Worm (Caenorhabditis elegans) whole organism, early embryonic: ENCODE results near the gene srh-295.

Experiments used
- B0310.2 ChIP-seq: sonication (generic microtip); optimal IDR thresholded peaks from 2 replicates; lab custom pipeline; 2016; ENCODE audit warnings: mild to moderate bottlenecking, missing genetic modification characterization, missing compliant biosample characterization
- aly-1 ChIP-seq: sonication (generic microtip); optimal IDR thresholded peaks from 2 replicates; lab custom pipeline; 2016; ENCODE audit warnings: missing genetic modification characterization, missing compliant biosample characterization
- ama-1 ChIP-seq: fragments of 150-350 bp; optimal IDR thresholded peaks from 2 replicates; lab custom pipeline; 2014
- ceh-13 ChIP-seq: fragments of 200-800 bp; sonication (Bioruptor generic); optimal IDR thresholded peaks from 2 replicates; lab custom pipeline; 2018; ENCODE audit warnings: mild to moderate bottlenecking, missing genetic modification characterization, missing compliant biosample characterization
- ceh-36 ChIP-seq: sonication (generic microtip); optimal IDR thresholded peaks from 2 replicates; lab custom pipeline; 2016; ENCODE audit warnings: missing genetic modification characterization, inconsistent platforms, missing compliant biosample characterization
- flt-1 ChIP-seq: fragments of 200-800 bp; sonication (Bioruptor generic); IDR thresholded peaks from 2 replicates; pipeline ENCODE4 v1.3.6; 2022; ENCODE audit warnings: missing genetic modification characterization, missing compliant biosample characterization
- hmbx-1 ChIP-seq: sonication (generic microtip); optimal IDR thresholded peaks from 2 replicates; lab custom pipeline; 2016; ENCODE audit warnings: mild to moderate bottlenecking, missing genetic modification characterization, missing compliant biosample characterization
- hmg-4 ChIP-seq: fragments of 200-800 bp; sonication (Bioruptor generic); optimal IDR thresholded peaks from 2 replicates; lab custom pipeline; 2018; ENCODE audit warnings: mild to moderate bottlenecking, missing genetic modification characterization, missing compliant biosample characterization
- pes-1 ChIP-seq: fragments of 200-800 bp; sonication (Bioruptor generic); IDR thresholded peaks from 2 replicates; pipeline ENCODE4 v1.3.6; 2022; ENCODE audit warnings: missing genetic modification reagents, missing genetic modification characterization, missing compliant biosample characterization
- scrt-1 ChIP-seq: fragments of 200-800 bp; sonication (Bioruptor generic); IDR thresholded peaks from 2 replicates; pipeline ENCODE4 v1.3.6; 2022; ENCODE audit warnings: missing genetic modification characterization, missing compliant biosample characterization
- sea-1 ChIP-seq: fragments of 200-800 bp; sonication (Bioruptor generic); conservative IDR thresholded peaks from 2 replicates; pipeline ENCODE4 v1.3.6; 2022; ENCODE audit warnings: missing genetic modification characterization, missing compliant biosample characterization
- tbx-37 ChIP-seq: fragments of 200-800 bp; sonication (Bioruptor generic); conservative IDR thresholded peaks from 2 replicates; pipeline ENCODE4 v1.3.6; 2022; ENCODE audit warnings: missing genetic modification reagents, missing genetic modification characterization, missing compliant biosample characterization

- TF ChIP-seq ceh-13 (GFP tag; lab: Kevin White, UChicago) (no peak), B0310.2 (tag; lab: Kevin White, UChicago) (no peak), ama-1 (lab: Kevin White, UChicago) (no peak), flt-1 (GFP tag; lab: Robert Waterston, UW) (no peak), hmbx-1 (tag; lab: Kevin White, UChicago) (no peak), scrt-1 (GFP tag; lab: Robert Waterston, UW) (no peak), ceh-36 (tag; lab: Kevin White, UChicago) (no peak), aly-1 (tag; lab: Kevin White, UChicago) (no peak), sea-1 (no peak), pes-1 (GFP tag; lab: Robert Waterston, UW) (no peak), tbx-37 (GFP tag; lab: Robert Waterston, UW) (no peak), hmg-4 (GFP tag; lab: Kevin White, UChicago) (no peak)
These were observed 16.9 kb downstream of the srh-295 start, which contains the start of gene C29F3.3 for ce11 chrV:15347292-15347691.
